Fruit fly (Drosophila melanogaster) whole organism, adult: ENCODE results near the gene CG12375.

Source experiments
- CG11617 ChIP-seq: fragments of 200-800 bp; sonication (Bioruptor generic); optimal IDR thresholded peaks from 2 replicates; lab custom pipeline; 2017; ENCODE audit warnings: mild to moderate bottlenecking, missing biosample characterization, missing genetic modification reagents, missing genetic modification characterization
- CG12768 ChIP-seq: fragments of 200-800 bp; sonication (Bioruptor generic); optimal IDR thresholded peaks from 2 replicates; lab custom pipeline; 2017; ENCODE audit warnings: missing biosample characterization, missing genetic modification characterization, mild to moderate bottlenecking, moderate library complexity, missing genetic modification reagents
- CG14711 ChIP-seq: fragments of 200-800 bp; sonication (Bioruptor generic); optimal IDR thresholded peaks from 2 replicates; lab custom pipeline; 2018; ENCODE audit warnings: missing biosample characterization, mild to moderate bottlenecking, missing genetic modification characterization, moderate library complexity
- CG5204 ChIP-seq: fragments of 200-800 bp; sonication (Bioruptor generic); optimal IDR thresholded peaks from 2 replicates; lab custom pipeline; 2016; ENCODE audit warnings: missing biosample characterization, missing genetic modification characterization
- CG7045 ChIP-seq: fragments of 200-800 bp; sonication (Bioruptor generic); optimal IDR thresholded peaks from 2 replicates; lab custom pipeline; 2017; ENCODE audit warnings: missing biosample characterization, mild to moderate bottlenecking, missing genetic modification characterization
- CG7101 ChIP-seq: fragments of 200-800 bp; sonication (Bioruptor generic); optimal IDR thresholded peaks from 2 replicates; lab custom pipeline; 2018; ENCODE audit warnings: missing biosample characterization, mild to moderate bottlenecking, missing genetic modification characterization, moderate library complexity
- Clk ChIP-seq: fragments of 200-800 bp; sonication (Bioruptor generic); optimal IDR thresholded peaks from 2 replicates; lab custom pipeline; 2017; ENCODE audit warnings: missing biosample characterization, missing genetic modification characterization
- Crg-1 ChIP-seq: fragments of 200-800 bp; sonication (Bioruptor generic); optimal IDR thresholded peaks from 2 replicates; lab custom pipeline; 2016; ENCODE audit warnings: missing biosample characterization, missing genetic modification characterization
- Hr96 ChIP-seq: fragments of 200-800 bp; sonication (Bioruptor generic); optimal IDR thresholded peaks from 2 replicates; lab custom pipeline; 2016; ENCODE audit warnings: missing biosample characterization, missing genetic modification characterization
- Mnt ChIP-seq: fragments of 200-800 bp; sonication (Bioruptor generic); optimal IDR thresholded peaks from 2 replicates; lab custom pipeline; 2016; ENCODE audit warnings: missing biosample characterization, mild to moderate bottlenecking, missing genetic modification characterization
- cic ChIP-seq: fragments of 200-800 bp; sonication (Bioruptor generic); optimal IDR thresholded peaks from 2 replicates; lab custom pipeline; 2017; ENCODE audit warnings: missing biosample characterization, mild to moderate bottlenecking, missing genetic modification characterization, moderate library complexity
- cnc ChIP-seq, 2 experiments: fragments of >200 bp; optimal IDR thresholded peaks; 2 replicates each; lab custom pipeline; 2017
- kay ChIP-seq: fragments of 200-800 bp; sonication (Bioruptor generic); peaks from one replicate; lab custom pipeline; 2016; ENCODE audit warnings: missing biosample characterization, missing genetic modification characterization, borderline replicate concordance
- ovo ChIP-seq: fragments of 200-800 bp; sonication (Bioruptor generic); optimal IDR thresholded peaks from 2 replicates; lab custom pipeline; 2016; ENCODE audit warnings: missing biosample characterization, missing genetic modification characterization
- pad ChIP-seq: fragments of 200-800 bp; sonication (Bioruptor generic); optimal IDR thresholded peaks from 3 replicates; lab custom pipeline; 2017; ENCODE audit warnings: missing biosample characterization, missing genetic modification characterization, mild to moderate bottlenecking, moderate library complexity, missing genetic modification reagents
- tj ChIP-seq: fragments of 200-800 bp; sonication (Bioruptor generic); optimal IDR thresholded peaks from 3 replicates; lab custom pipeline; 2017; ENCODE audit warnings: missing biosample characterization, mild to moderate bottlenecking, missing genetic modification characterization, moderate library complexity
- toe ChIP-seq: fragments of 200-800 bp; sonication (Bioruptor generic); optimal IDR thresholded peaks from 2 replicates; lab custom pipeline; 2016; ENCODE audit warnings: missing biosample characterization, missing genetic modification characterization

CG12375 gene

dm6 chr2L:8110549-8111438 is 15.9 kb downstream of the CG12375 start:
- TF ChIP-seq CG7045 (GFP tag; lab: Kevin White, UChicago) (no peak), CG14711 (tag; lab: Kevin White, UChicago) (no peak), kay (GFP tag; lab: Kevin White, UChicago) (peak; percentile 80)

- TF ChIP-seq kay (GFP tag; lab: Kevin White, UChicago) (peak; percentile 85), toe (GFP tag; lab: Kevin White, UChicago) (no peak), cic (GFP tag; lab: Kevin White, UChicago) (peak; percentile 44), tj (GFP tag; lab: Kevin White, UChicago) (no peak), Mnt (peak; percentile 20)
These were observed 22.0 kb downstream of the CG12375 start for dm6 chr2L:8104706-8105105.

dm6 chr2L:8104094-8104493 is 22.6 kb downstream of the CG12375 start:
- TF ChIP-seq Mnt (no peak), toe (GFP tag; lab: Kevin White, UChicago) (no peak), pad (GFP tag; lab: Kevin White, UChicago) (peak; percentile 8), cic (GFP tag; lab: Kevin White, UChicago) (peak; percentile 36), CG12768 (peak; percentile 41), Crg-1 (GFP tag; lab: Kevin White, UChicago) (peak; percentile 15), CG7045 (GFP tag; lab: Kevin White, UChicago) (no peak)

- TF ChIP-seq Mnt (no peak), Hr96 (GFP tag; lab: Kevin White, UChicago) (no peak), Clk (GFP tag; lab: Kevin White, UChicago) (no peak), cic (GFP tag; lab: Kevin White, UChicago) (no peak), CG14711 (tag; lab: Kevin White, UChicago) (no peak), CG5204 (GFP tag; lab: Kevin White, UChicago) (no peak), kay (GFP tag; lab: Kevin White, UChicago) (no peak), cnc (optimal IDR thresholded peaks at IDR 0.05; lab: Kevin White, UChicago) (no peak)
These were observed 23.6 kb downstream of the CG12375 start for dm6 chr2L:8103073-8103472.

- TF ChIP-seq Crg-1 (GFP tag; lab: Kevin White, UChicago) (no peak), CG11617 (GFP tag; lab: Kevin White, UChicago) (no peak), CG7101 (tag; lab: Kevin White, UChicago) (peak; percentile 40), CG12768 (peak; percentile 47), Hr96 (GFP tag; lab: Kevin White, UChicago) (no peak), cic (GFP tag; lab: Kevin White, UChicago) (peak; percentile 87), ovo (GFP tag; lab: Kevin White, UChicago) (peak; percentile 10), kay (GFP tag; lab: Kevin White, UChicago) (peak; percentile 78), Clk (GFP tag; lab: Kevin White, UChicago) (no peak), Mnt (peak; percentile 26)
These were observed 26.0 kb downstream of the CG12375 start for dm6 chr2L:8100489-8101352.

dm6 chr2L:8099615-8100375 is 26.9 kb downstream of the CG12375 start:
- TF ChIP-seq CG14711 (tag; lab: Kevin White, UChicago) (peak; percentile 19), cic (GFP tag; lab: Kevin White, UChicago) (no peak), Clk (GFP tag; lab: Kevin White, UChicago) (no peak), cnc (optimal IDR thresholded peaks at IDR 0.05; lab: Kevin White, UChicago) (peak in 1 of 2 experiments; percentile 20), Crg-1 (GFP tag; lab: Kevin White, UChicago) (no peak), kay (GFP tag; lab: Kevin White, UChicago) (peak; percentile 71), CG12768 (peak; percentile 83)

dm6 chr2L:8099050-8099449 is 27.6 kb downstream of the CG12375 start:
- no peak for TF ChIP-seq Mnt
- no peak for TF ChIP-seq cic (GFP tag; lab: Kevin White, UChicago)
- peak; percentile 15 for TF ChIP-seq CG5204 (GFP tag; lab: Kevin White, UChicago)
- TF ChIP-seq Hr96 (GFP tag; lab: Kevin White, UChicago): no peak
- TF ChIP-seq CG12768: no peak
- no peak for TF ChIP-seq CG7045 (GFP tag; lab: Kevin White, UChicago)
- TF ChIP-seq pad (GFP tag; lab: Kevin White, UChicago): no peak
